Fruit fly (Drosophila melanogaster): ENCODE results near the gene Saf6.

Gene Saf6

DNA sequence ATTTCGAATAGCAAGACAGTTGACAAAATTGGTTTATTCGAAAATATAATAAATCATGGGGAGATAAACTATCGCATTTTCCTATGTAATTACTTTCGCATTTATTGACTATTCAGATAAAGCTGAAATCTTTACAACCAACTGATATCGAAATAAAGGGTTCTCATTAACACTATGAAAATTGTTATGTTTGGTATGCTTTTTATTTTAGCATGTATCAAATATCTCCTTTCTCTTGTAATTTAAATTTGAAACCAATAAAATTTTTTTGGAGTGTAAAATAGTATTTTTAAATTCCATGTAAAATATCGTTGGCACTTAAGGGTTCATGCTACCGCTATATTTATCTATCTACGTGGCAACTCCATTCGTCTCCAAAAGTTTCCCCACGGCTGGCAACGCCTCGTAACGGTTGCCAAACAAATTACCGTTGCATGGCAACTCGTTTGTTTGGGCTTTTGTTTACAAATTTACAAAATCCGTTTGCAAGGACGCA lies 39.4 kb upstream of the Saf6 start, which contains the start of gene CG13949 (continued):
- TF ChIP-seq Adf1 (GFP tag; IDR thresholded peaks at IDR 0.05) (no peak), CG10959 (GFP tag; IDR thresholded peaks at IDR 0.05) (peak; percentile 99), CG4617 (GFP tag; optimal IDR thresholded peaks at IDR 0.05; ENCODE audit: borderline replicate concordance) (peak; percentile 8), CG32532 (GFP tag; IDR thresholded peaks at IDR 0.05) (peak; percentile 87), ci (GFP tag; IDR thresholded peaks at IDR 0.05) (peak; percentile 61), pho (GFP tag; optimal IDR thresholded peaks at IDR 0.05) (peak; percentile 66), ato (GFP tag; IDR thresholded peaks at IDR 0.05; ENCODE audit: partially characterized antibody) (no peak), CG9609 (GFP tag; optimal IDR thresholded peaks at IDR 0.05) (peak; percentile 51), pnt (GFP tag; optimal IDR thresholded peaks at IDR 0.05) (peak; percentile 47), inv (GFP tag; IDR thresholded peaks at IDR 0.05; ENCODE audit: partially characterized antibody) (peak; percentile 46; the same call in 1 of the 2 replicates), sd (tag; optimal IDR thresholded peaks at IDR 0.05) (peak; percentile 53), sqz (GFP tag; optimal IDR thresholded peaks at IDR 0.05) (no peak), chinmo (GFP tag; IDR thresholded peaks at IDR 0.05; ENCODE audit: partially characterized antibody) (no peak), Sry-δ (GFP tag; optimal IDR thresholded peaks at IDR 0.05) (peak; percentile 48), vfl (GFP tag; optimal IDR thresholded peaks at IDR 0.05) (no peak), H15 (GFP tag; IDR thresholded peaks at IDR 0.05) (peak; percentile 71; the same call in 2 of the 3 replicates), CG7556 (GFP tag; optimal IDR thresholded peaks at IDR 0.05) (peak; percentile 60), CG10321 (GFP tag; IDR thresholded peaks at IDR 0.05) (no peak; the same call in 1 of the 2 replicates), NC2α (GFP tag; optimal IDR thresholded peaks at IDR 0.05) (no peak), Atf3 (GFP tag; optimal IDR thresholded peaks at IDR 0.05) (peak; percentile 8), CG43689 (GFP tag; IDR thresholded peaks at IDR 0.05) (peak; percentile 19; the same call in 1 of the 2 replicates), CG2889 (GFP tag; IDR thresholded peaks at IDR 0.05) (no peak), CG8388 (GFP tag; optimal IDR thresholded peaks at IDR 0.05) (peak; percentile 34), CkIIα-i1 (GFP tag; IDR thresholded peaks at IDR 0.05) (no peak), cato (GFP tag; optimal IDR thresholded peaks at IDR 0.05; ENCODE audit: borderline replicate concordance) (no peak), jumu (GFP tag; optimal IDR thresholded peaks at IDR 0.05) (peak; percentile 28), tna (GFP tag; IDR thresholded peaks at IDR 0.05; ENCODE audit: partially characterized antibody) (peak; percentile 44; the same call in 1 of the 2 replicates), exex (tag; optimal IDR thresholded peaks at IDR 0.05) (peak; percentile 98), knrl (GFP tag; IDR thresholded peaks at IDR 0.05; ENCODE audit: partially characterized antibody) (peak; percentile 56), E2f2 (GFP tag; IDR thresholded peaks at IDR 0.05) (peak; percentile 64), ken (GFP tag; IDR thresholded peaks at IDR 0.05) (peak; percentile 88), Bteb2 (GFP tag; optimal IDR thresholded peaks at IDR 0.05) (peak; percentile 75), CG10274 (GFP tag; optimal IDR thresholded peaks at IDR 0.05) (no peak), PHDP (tag; optimal IDR thresholded peaks at IDR 0.05) (peak; percentile 84), pfk (GFP tag; optimal IDR thresholded peaks at IDR 0.05) (no peak), Dfd (GFP tag; optimal IDR thresholded peaks at IDR 0.05) (no peak), CG10209 (GFP tag; optimal IDR thresholded peaks at IDR 0.05) (peak; percentile 44), Kr (GFP tag; optimal IDR thresholded peaks at IDR 0.05) (no peak), crp (GFP tag; optimal IDR thresholded peaks at IDR 0.05) (no peak), CG5953 (GFP tag; IDR thresholded peaks at IDR 0.05) (0 out of 2 replicates have a peak, but pooled peaks have one; percentile 40), eve (GFP tag; optimal IDR thresholded peaks at IDR 0.05) (no peak), pb (GFP tag; optimal IDR thresholded peaks at IDR 0.05) (no peak), CG1024 (GFP tag; IDR thresholded peaks at IDR 0.05) (no peak), repo (GFP tag; optimal IDR thresholded peaks at IDR 0.05) (no peak), slp2 (GFP tag; optimal IDR thresholded peaks at IDR 0.05) (peak; percentile 46), CG18262 (tag; optimal IDR thresholded peaks at IDR 0.05) (peak; percentile 59), CG30431 (GFP tag; optimal IDR thresholded peaks at IDR 0.05) (no peak), CG14050 (GFP tag; IDR thresholded peaks at IDR 0.05) (peak; percentile 52; the same call in 2 of the 3 replicates), hth (optimal IDR thresholded peaks at IDR 0.05) (no peak), ind (GFP tag; optimal IDR thresholded peaks at IDR 0.05) (peak; percentile 50), CG32772 (GFP tag; IDR thresholded peaks at IDR 0.05) (peak; percentile 60)
